Fruit fly (Drosophila melanogaster) whole organism, embryonic: ENCODE results near the gene CG2278.
A peak's percentile ranks its signal among the peaks of the same experiment; 100 is the strongest.

Source experiments
- Abd-B ChIP-seq: fragments of 200-800 bp; sonication (Bioruptor generic); optimal IDR thresholded peaks from 2 replicates; lab custom pipeline; 2018; ENCODE audit warnings: missing biosample characterization, mild to moderate bottlenecking, missing genetic modification characterization, moderate library complexity
- Asciz ChIP-seq: fragments of 200-800 bp; sonication (Bioruptor generic); optimal IDR thresholded peaks from 2 replicates; lab custom pipeline; 2017; ENCODE audit warnings: missing biosample characterization, mild to moderate bottlenecking, missing genetic modification characterization, missing genetic modification reagents
- B-H2 ChIP-seq: fragments of 200-800 bp; sonication (Bioruptor generic); optimal IDR thresholded peaks from 2 replicates; lab custom pipeline; 2018; ENCODE audit warnings: missing biosample characterization, mild to moderate bottlenecking, missing genetic modification characterization
- CG11723 ChIP-seq: fragments of 200-800 bp; sonication (Bioruptor generic); optimal IDR thresholded peaks from 2 replicates; lab custom pipeline; 2017; ENCODE audit warnings: missing biosample characterization, mild to moderate bottlenecking, missing genetic modification characterization
- CG12219 ChIP-seq: fragments of 200-800 bp; sonication (Bioruptor generic); optimal IDR thresholded peaks from 3 replicates; lab custom pipeline; 2018; ENCODE audit warnings: missing biosample characterization, mild to moderate bottlenecking, missing genetic modification characterization
- CG12236 ChIP-seq: fragments of 200-800 bp; sonication (Bioruptor generic); optimal IDR thresholded peaks from 2 replicates; lab custom pipeline; 2016; ENCODE audit warnings: missing biosample characterization, missing genetic modification characterization
- CG16813 ChIP-seq: fragments of 200-800 bp; sonication (Bioruptor generic); IDR thresholded peaks from 3 replicates; pipeline ENCODE4 v1.3.6; 2022; ENCODE audit warnings: missing biosample characterization, missing genetic modification characterization; ENCODE audit not compliant: partially characterized antibody
- CG17829 ChIP-seq: fragments of 200-800 bp; optimal IDR thresholded peaks from 2 replicates; lab custom pipeline; 2019; ENCODE audit warnings: missing biosample characterization, mild to moderate bottlenecking, missing genetic modification characterization, moderate library complexity
- CG18599 ChIP-seq: fragments of 200-800 bp; sonication (Bioruptor generic); optimal IDR thresholded peaks from 3 replicates; lab custom pipeline; 2017; ENCODE audit warnings: missing biosample characterization, missing genetic modification characterization, mild to moderate bottlenecking, moderate library complexity, missing genetic modification reagents
- CG18619 ChIP-seq: fragments of 200-800 bp; sonication (Bioruptor generic); optimal IDR thresholded peaks from 3 replicates; lab custom pipeline; 2017; ENCODE audit warnings: missing biosample characterization, mild to moderate bottlenecking, missing genetic modification characterization
- CG2116 ChIP-seq: fragments of 200-800 bp; sonication (Bioruptor generic); optimal IDR thresholded peaks from 3 replicates; lab custom pipeline; 2018; ENCODE audit warnings: missing biosample characterization, mild to moderate bottlenecking, missing genetic modification characterization
- CG30431 ChIP-seq: fragments of 200-800 bp; sonication (Bioruptor generic); optimal IDR thresholded peaks from 2 replicates; lab custom pipeline; 2017; ENCODE audit warnings: missing biosample characterization, missing genetic modification characterization
- CG31441 ChIP-seq: fragments of 200-800 bp; sonication (Bioruptor generic); IDR thresholded peaks from 2 replicates; pipeline ENCODE4 v1.3.6; 2022; ENCODE audit warnings: missing biosample characterization, missing genetic modification characterization
- CG33557 ChIP-seq: fragments of 200-800 bp; sonication (Bioruptor generic); optimal IDR thresholded peaks from 2 replicates; lab custom pipeline; 2019; ENCODE audit warnings: missing biosample characterization, mild to moderate bottlenecking, missing genetic modification characterization, moderate library complexity
- CG3407 ChIP-seq: fragments of 200-800 bp; sonication (Bioruptor generic); optimal IDR thresholded peaks from 2 replicates; lab custom pipeline; 2018; ENCODE audit warnings: missing biosample characterization, mild to moderate bottlenecking, missing genetic modification characterization
- CG4424 ChIP-seq: fragments of 200-800 bp; sonication (Bioruptor generic); optimal IDR thresholded peaks from 3 replicates; lab custom pipeline; 2016; ENCODE audit warnings: missing biosample characterization, missing genetic modification characterization
- CG6854 ChIP-seq: fragments of 200-800 bp; sonication (Bioruptor generic); optimal IDR thresholded peaks from 3 replicates; lab custom pipeline; 2017; ENCODE audit warnings: missing biosample characterization, mild to moderate bottlenecking, missing genetic modification characterization
- CG7745 ChIP-seq: fragments of 200-800 bp; sonication (Bioruptor generic); optimal IDR thresholded peaks from 2 replicates; lab custom pipeline; 2018; ENCODE audit warnings: missing biosample characterization, mild to moderate bottlenecking, missing genetic modification characterization, moderate library complexity
- CG7963 ChIP-seq: fragments of 200-800 bp; sonication (Bioruptor generic); IDR thresholded peaks from 3 replicates; pipeline ENCODE4 v1.3.6; 2022; ENCODE audit warnings: missing biosample characterization, missing genetic modification characterization; ENCODE audit not compliant: partially characterized antibody
- CG8089 ChIP-seq: fragments of 200-800 bp; sonication (Bioruptor generic); optimal IDR thresholded peaks from 3 replicates; lab custom pipeline; 2016; ENCODE audit warnings: missing biosample characterization, missing genetic modification characterization
- CG8281 ChIP-seq: fragments of 200-800 bp; sonication (Bioruptor generic); optimal IDR thresholded peaks from 2 replicates; lab custom pipeline; 2018; ENCODE audit warnings: missing biosample characterization, mild to moderate bottlenecking, missing genetic modification characterization, moderate library complexity
- CG9215 ChIP-seq: fragments of 200-800 bp; sonication (Bioruptor generic); IDR thresholded peaks from 2 replicates; pipeline ENCODE4 v1.3.6; 2022; ENCODE audit warnings: missing biosample characterization, missing genetic modification characterization
- CG9932 ChIP-seq: fragments of 200-800 bp; sonication (Bioruptor generic); IDR thresholded peaks from 2 replicates; pipeline ENCODE4 v1.3.6; 2022; ENCODE audit warnings: missing biosample characterization, missing genetic modification characterization
- D19A ChIP-seq: fragments of 200-800 bp; optimal IDR thresholded peaks from 3 replicates; lab custom pipeline; 2019; ENCODE audit warnings: missing biosample characterization, mild to moderate bottlenecking, missing genetic modification characterization, moderate library complexity
- D19B ChIP-seq: fragments of 200-800 bp; sonication (Bioruptor generic); optimal IDR thresholded peaks from 2 replicates; lab custom pipeline; 2017; ENCODE audit warnings: missing biosample characterization, mild to moderate bottlenecking, missing genetic modification characterization
- Dad ChIP-seq: fragments of 200-800 bp; sonication (Bioruptor generic); optimal IDR thresholded peaks from 3 replicates; lab custom pipeline; 2016; ENCODE audit warnings: missing biosample characterization, missing genetic modification characterization
- Drgx ChIP-seq: fragments of 200-800 bp; sonication (Bioruptor generic); IDR thresholded peaks from 2 replicates; pipeline ENCODE4 v1.3.6; 2022; ENCODE audit warnings: missing biosample characterization, missing genetic modification characterization
- Ets97D ChIP-seq: fragments of 200-800 bp; sonication (Bioruptor generic); optimal IDR thresholded peaks from 3 replicates; lab custom pipeline; 2016; ENCODE audit warnings: missing biosample characterization, missing genetic modification characterization
- HLH3B ChIP-seq: fragments of 200-800 bp; sonication (Bioruptor generic); IDR thresholded peaks from 2 replicates; pipeline ENCODE4 v1.3.6; 2022; ENCODE audit warnings: missing biosample characterization, missing genetic modification characterization
- Meics ChIP-seq: fragments of 200-800 bp; sonication (Bioruptor generic); optimal IDR thresholded peaks from 2 replicates; lab custom pipeline; 2017; ENCODE audit warnings: missing biosample characterization, mild to moderate bottlenecking, missing genetic modification characterization
- Myb ChIP-seq: fragments of 200-800 bp; sonication (Bioruptor generic); optimal IDR thresholded peaks from 2 replicates; lab custom pipeline; 2016; ENCODE audit warnings: missing biosample characterization, missing genetic modification characterization
- Sox102F ChIP-seq: fragments of 200-800 bp; sonication (Bioruptor generic); optimal IDR thresholded peaks from 2 replicates; lab custom pipeline; 2018; ENCODE audit warnings: missing biosample characterization, mild to moderate bottlenecking, missing genetic modification characterization, moderate library complexity
- Spps ChIP-seq: fragments of 200-800 bp; sonication (Bioruptor generic); optimal IDR thresholded peaks from 2 replicates; lab custom pipeline; 2018; ENCODE audit warnings: missing biosample characterization, mild to moderate bottlenecking, missing genetic modification characterization
- TFAM ChIP-seq: fragments of 200-800 bp; sonication (Bioruptor generic); optimal IDR thresholded peaks from 2 replicates; lab custom pipeline; 2017; ENCODE audit warnings: missing biosample characterization, missing genetic modification characterization, inconsistent platforms
- abd-A ChIP-seq: fragments of 200-800 bp; sonication (Bioruptor generic); optimal IDR thresholded peaks from 3 replicates; lab custom pipeline; 2019; ENCODE audit warnings: missing biosample characterization, mild to moderate bottlenecking, missing genetic modification characterization, moderate library complexity
- bsh ChIP-seq, 2 experiments: fragments of 200-800 bp; sonication (Bioruptor generic); optimal IDR thresholded peaks; 2 replicates each; lab custom pipeline; 2017 to 2018; ENCODE audit warnings: mild to moderate bottlenecking in 2 of 2, missing biosample characterization in 2 of 2, missing genetic modification characterization in 2 of 2, moderate library complexity in 1 of 2
- dan ChIP-seq: fragments of 200-800 bp; sonication (Bioruptor generic); IDR thresholded peaks from 2 replicates; pipeline ENCODE4 v1.3.6; 2022; ENCODE audit warnings: missing biosample characterization, missing genetic modification characterization
- dpn ChIP-seq, 2 experiments: fragments of 200-800 bp; sonication (Bioruptor generic); optimal IDR thresholded peaks; 3 replicates each; lab custom pipeline; 2016; ENCODE audit warnings: missing biosample characterization in 2 of 2, missing genetic modification characterization in 2 of 2
- eyg ChIP-seq: fragments of 200-800 bp; sonication (Bioruptor generic); optimal IDR thresholded peaks from 3 replicates; lab custom pipeline; 2016; ENCODE audit warnings: missing biosample characterization, missing genetic modification characterization
- gsb ChIP-seq: fragments of 200-800 bp; sonication (Bioruptor generic); IDR thresholded peaks from 2 replicates; pipeline ENCODE4 v1.3.6; 2022; ENCODE audit warnings: missing biosample characterization, missing genetic modification characterization
- lola ChIP-seq, 3 experiments: fragments of >200 bp in 2 of 3; fragments of 200-800 bp in 1 of 3; sonication (Bioruptor generic) in 1 of 3; optimal IDR thresholded peaks; 2 replicates each; lab custom pipeline; 2017 to 2019; ENCODE audit warnings: missing biosample characterization in 3 of 3, missing genetic modification characterization in 3 of 3, mild to moderate bottlenecking in 1 of 3, moderate library complexity in 1 of 3
- maf-S ChIP-seq: fragments of 200-800 bp; sonication (Bioruptor generic); optimal IDR thresholded peaks from 2 replicates; lab custom pipeline; 2016; ENCODE audit warnings: missing biosample characterization, missing genetic modification characterization
- nau ChIP-seq: fragments of 200-800 bp; sonication (Bioruptor generic); optimal IDR thresholded peaks from 3 replicates; lab custom pipeline; 2017; ENCODE audit warnings: missing biosample characterization, mild to moderate bottlenecking, missing genetic modification characterization, missing genetic modification reagents
- org-1 ChIP-seq: fragments of 200-800 bp; sonication (Bioruptor generic); optimal IDR thresholded peaks from 2 replicates; lab custom pipeline; 2017; ENCODE audit warnings: missing biosample characterization, missing genetic modification characterization
- peb ChIP-seq: fragments of 200-800 bp; sonication (Bioruptor generic); IDR thresholded peaks from 2 replicates; pipeline ENCODE4 v1.3.6; 2022; ENCODE audit warnings: missing biosample characterization, missing genetic modification characterization
- rib ChIP-seq: fragments of 200-800 bp; sonication (Bioruptor generic); IDR thresholded peaks from 2 replicates; pipeline ENCODE4 v1.3.6; 2022; ENCODE audit warnings: missing biosample characterization, missing genetic modification characterization
- slp2 ChIP-seq: fragments of 200-800 bp; sonication (Bioruptor generic); optimal IDR thresholded peaks from 2 replicates; lab custom pipeline; 2016; ENCODE audit warnings: missing biosample characterization, missing genetic modification characterization
- sqz ChIP-seq: fragments of 200-800 bp; sonication (Bioruptor generic); optimal IDR thresholded peaks from 3 replicates; lab custom pipeline; 2018; ENCODE audit warnings: missing biosample characterization, mild to moderate bottlenecking, missing genetic modification characterization
- sug ChIP-seq: fragments of 200-800 bp; optimal IDR thresholded peaks from 2 replicates; lab custom pipeline; 2019; ENCODE audit warnings: missing biosample characterization, mild to moderate bottlenecking, missing genetic modification characterization, moderate library complexity
- wor ChIP-seq: fragments of 200-800 bp; sonication (Bioruptor generic); IDR thresholded peaks from 2 replicates; pipeline ENCODE4 v1.3.6; 2022; ENCODE audit warnings: missing biosample characterization, missing genetic modification characterization

The CG2278 gene

DNA sequence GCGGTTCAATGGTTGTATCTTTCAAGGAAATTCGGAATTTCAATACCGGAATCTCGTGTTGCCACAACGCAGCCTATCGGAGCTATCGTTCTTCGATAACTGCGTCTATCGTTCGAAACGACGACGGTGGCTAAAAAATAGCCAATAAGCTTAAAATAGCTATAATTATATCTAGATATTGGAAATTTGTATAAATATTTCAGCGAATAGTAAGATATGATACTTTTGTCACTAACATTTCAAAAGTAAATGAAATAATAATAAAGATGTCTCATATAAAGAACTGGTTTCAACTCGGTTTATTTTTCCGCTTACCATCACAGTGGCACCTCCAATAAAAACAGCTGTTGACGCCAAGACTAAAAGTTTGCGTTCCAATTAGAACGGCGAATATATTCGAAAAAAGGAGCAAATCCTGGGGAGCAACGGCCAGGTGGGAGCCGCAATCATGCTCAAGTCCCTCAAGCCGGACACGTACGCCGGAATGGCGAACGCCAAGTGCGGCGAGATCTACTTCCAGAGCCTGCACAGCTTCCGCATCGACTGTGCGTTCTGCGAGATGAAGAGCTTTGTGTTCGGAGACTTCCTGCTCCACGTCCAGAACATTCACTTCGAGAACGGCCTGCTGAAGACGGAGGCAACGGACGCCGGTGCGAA, 24.4 kb downstream of the CG2278 start, which contains the start of the genes alpha-PheRS and CG2129 (continued):
- TF ChIP-seq lola (GFP tag; optimal IDR thresholded peaks at IDR 0.05; lab: Kevin White, UChicago) (peak in 1 of 3 experiments; percentile 33), Ets97D (no peak), slp2 (GFP tag; lab: Kevin White, UChicago) (no peak), CG4424 (GFP tag; lab: Kevin White, UChicago) (no peak), Asciz (no peak), Meics (GFP tag; lab: Kevin White, UChicago) (no peak), wor (no peak), Spps (tag; lab: Kevin White, UChicago) (no peak), rib (GFP tag; lab: Robert Waterston, UW) (no peak), D19B (GFP tag; lab: Kevin White, UChicago) (no peak), HLH3B (GFP tag; lab: Robert Waterston, UW) (no peak), CG2116 (GFP tag; lab: Kevin White, UChicago) (peak; percentile 60), CG8281 (tag; lab: Kevin White, UChicago) (no peak), sqz (GFP tag; lab: Kevin White, UChicago) (no peak), nau (no peak), CG8089 (GFP tag; lab: Kevin White, UChicago) (no peak), CG9932 (peak; percentile 44; the same call in 1 of the 2 replicates), Abd-B (GFP tag; lab: Kevin White, UChicago) (no peak), org-1 (GFP tag; lab: Kevin White, UChicago) (no peak), CG18619 (GFP tag; lab: Kevin White, UChicago) (no peak), dpn (GFP tag; optimal IDR thresholded peaks at IDR 0.05; lab: Kevin White, UChicago) (no peak), CG6854 (GFP tag; lab: Kevin White, UChicago) (no peak), sug (tag; lab: Kevin White, UChicago) (peak; percentile 48), dan (GFP tag; lab: Robert Waterston, UW) (no peak), CG17829 (tag; lab: Kevin White, UChicago) (peak; percentile 29), CG11723 (GFP tag; lab: Kevin White, UChicago) (no peak), CG31441 (GFP tag; lab: Robert Waterston, UW) (no peak), maf-S (GFP tag; lab: Kevin White, UChicago) (no peak), D19A (no peak), CG30431 (GFP tag; lab: Kevin White, UChicago) (no peak), Dad (GFP tag; lab: Kevin White, UChicago) (no peak), CG16813 (GFP tag; lab: Robert Waterston, UW) (0 out of 3 replicates have a peak, but pooled peaks have one; percentile 33), gsb (GFP tag; lab: Robert Waterston, UW) (no peak), CG9215 (GFP tag; lab: Robert Waterston, UW) (no peak), CG12219 (GFP tag; lab: Kevin White, UChicago) (no peak), CG33557 (GFP tag; lab: Kevin White, UChicago) (peak; percentile 0), Sox102F (no peak), Myb (GFP tag; lab: Kevin White, UChicago) (no peak), CG3407 (GFP tag; lab: Kevin White, UChicago) (no peak), eyg (GFP tag; lab: Kevin White, UChicago) (no peak), B-H2 (GFP tag; lab: Kevin White, UChicago) (peak; percentile 30), TFAM (GFP tag; lab: Kevin White, UChicago) (no peak), CG12236 (GFP tag; lab: Kevin White, UChicago) (no peak), CG7745 (tag; lab: Kevin White, UChicago) (no peak), bsh (GFP tag; optimal IDR thresholded peaks at IDR 0.05; lab: Kevin White, UChicago) (peak in 1 of 2 experiments; percentile 24), CG7963 (0 out of 3 replicates have a peak, but pooled peaks have one; percentile 9), abd-A (tag; lab: Kevin White, UChicago) (no peak), peb (GFP tag; lab: Robert Waterston, UW) (no peak), CG18599 (GFP tag; lab: Kevin White, UChicago) (no peak), Drgx (GFP tag; lab: Robert Waterston, UW) (no peak)
